Fruit fly (Drosophila melanogaster): ENCODE measurements around the gene Acbp1.
A peak's percentile ranks its signal among the peaks of the same experiment; 100 is the strongest.

Acbp1 gene

dm6 chr2L:8204996-8205567 is 42.8 kb upstream of the Acbp1 start, which contains the start of gene SLC5A11 (continued):
- peak; percentile 8 to 60 for TF ChIP-seq dl (GFP tag; optimal IDR thresholded peaks at IDR 0.05; ENCODE audit: insufficient read depth in 1 of 2, partially characterized antibody in 2 of 2)

- TF ChIP-seq psq (GFP tag; optimal IDR thresholded peaks at IDR 0.05) (no peak), CG32264 (GFP tag; optimal IDR thresholded peaks at IDR 0.05) (no peak), Hnf4 (GFP tag; optimal IDR thresholded peaks at IDR 0.05) (peak; percentile 60)
Observed at dm6 chr2L:8204366-8204765, 42.1 kb upstream of the Acbp1 start.

dm6 chr2L:8203748-8204147 is 41.5 kb upstream of the Acbp1 start:
- TF ChIP-seq N (GFP tag; optimal IDR thresholded peaks at IDR 0.05) = no peak
- TF ChIP-seq HLH106 (tag; optimal IDR thresholded peaks at IDR 0.05) = no peak
- TF ChIP-seq Hnf4 (GFP tag; optimal IDR thresholded peaks at IDR 0.05) = no peak
- TF ChIP-seq tai (GFP tag; optimal IDR thresholded peaks at IDR 0.05) = no peak
- no peak for TF ChIP-seq dsf (GFP tag; optimal IDR thresholded peaks at IDR 0.05; ENCODE audit: borderline replicate concordance)
- TF ChIP-seq h (GFP tag; optimal IDR thresholded peaks at IDR 0.05) = no peak
- TF ChIP-seq Jra (GFP tag; optimal IDR thresholded peaks at IDR 0.05) = no peak
- no peak for TF ChIP-seq br (GFP tag; optimal IDR thresholded peaks at IDR 0.05)
- TF ChIP-seq foxo (GFP tag; optimal IDR thresholded peaks at IDR 0.05) = no peak
- no peak for TF ChIP-seq Vsx2 (GFP tag; optimal IDR thresholded peaks at IDR 0.05; ENCODE audit: partially characterized antibody)
- no peak for TF ChIP-seq ey (GFP tag; optimal IDR thresholded peaks at IDR 0.05)
- TF ChIP-seq fru (GFP tag; optimal IDR thresholded peaks at IDR 0.05) = no peak
- no peak for TF ChIP-seq Dif (GFP tag; optimal IDR thresholded peaks at IDR 0.05; ENCODE audit: partially characterized antibody)
- TF ChIP-seq sv (GFP tag; optimal IDR thresholded peaks at IDR 0.05) = no peak

- TF ChIP-seq br (GFP tag; optimal IDR thresholded peaks at IDR 0.05) (no peak), Hnf4 (GFP tag; optimal IDR thresholded peaks at IDR 0.05) (peak; percentile 10)
Observed at dm6 chr2L:8202569-8202968, 40.3 kb upstream of the Acbp1 start.

- no peak for TF ChIP-seq Rel (GFP tag; optimal IDR thresholded peaks at IDR 0.05)
- no peak for TF ChIP-seq Rel (tag; optimal IDR thresholded peaks at IDR 0.05)
- TF ChIP-seq woc (GFP tag; optimal IDR thresholded peaks at IDR 0.05) = no peak
- no peak for TF ChIP-seq Mio (GFP tag; optimal IDR thresholded peaks at IDR 0.05)
- no peak for TF ChIP-seq dmrt93B (GFP tag; optimal IDR thresholded peaks at IDR 0.05)
- no peak for TF ChIP-seq Myc (optimal IDR thresholded peaks at IDR 0.05)
- TF ChIP-seq Jra (GFP tag; optimal IDR thresholded peaks at IDR 0.05) = peak; percentile 3
- TF ChIP-seq foxo (GFP tag; optimal IDR thresholded peaks at IDR 0.05) = no peak
- TF ChIP-seq usp (GFP tag; optimal IDR thresholded peaks at IDR 0.05) = no peak
- no peak for TF ChIP-seq N (GFP tag; optimal IDR thresholded peaks at IDR 0.05)
- TF ChIP-seq Dfd (GFP tag; optimal IDR thresholded peaks at IDR 0.05) = no peak
- TF ChIP-seq tai (GFP tag; optimal IDR thresholded peaks at IDR 0.05) = no peak
- TF ChIP-seq Hr83 (GFP tag; optimal IDR thresholded peaks at IDR 0.05; ENCODE audit: poor library complexity, severe bottlenecking) = peak; percentile 10
- no peak for TF ChIP-seq lola (GFP tag; optimal IDR thresholded peaks at IDR 0.05)
- peak; percentile 39 for TF ChIP-seq br (GFP tag; optimal IDR thresholded peaks at IDR 0.05)
- no peak for TF ChIP-seq brk (GFP tag; optimal IDR thresholded peaks at IDR 0.05)
- TF ChIP-seq Dif (GFP tag; optimal IDR thresholded peaks at IDR 0.05; ENCODE audit: partially characterized antibody) = no peak
- TF ChIP-seq CrebA (GFP tag; optimal IDR thresholded peaks at IDR 0.05; ENCODE audit: borderline replicate concordance) = no peak
- TF ChIP-seq jim (GFP tag; optimal IDR thresholded peaks at IDR 0.05) = no peak
- TF ChIP-seq dl (GFP tag; optimal IDR thresholded peaks at IDR 0.05; ENCODE audit: insufficient read depth in 1 of 2, partially characterized antibody in 2 of 2) = no peak
- TF ChIP-seq fru (GFP tag; optimal IDR thresholded peaks at IDR 0.05) = no peak
- no peak for TF ChIP-seq Sp1 (GFP tag; optimal IDR thresholded peaks at IDR 0.05)
- TF ChIP-seq ey (GFP tag; optimal IDR thresholded peaks at IDR 0.05) = no peak
- TF ChIP-seq Hnf4 (GFP tag; optimal IDR thresholded peaks at IDR 0.05) = peak; percentile 77
- peak; percentile 12 for TF ChIP-seq sv (GFP tag; optimal IDR thresholded peaks at IDR 0.05)
- TF ChIP-seq h (GFP tag; optimal IDR thresholded peaks at IDR 0.05) = no peak
- no peak for TF ChIP-seq Hr78 (GFP tag; optimal IDR thresholded peaks at IDR 0.05)
- peak; percentile 13 for TF ChIP-seq dsf (GFP tag; optimal IDR thresholded peaks at IDR 0.05; ENCODE audit: borderline replicate concordance)
- TF ChIP-seq CG32264 (GFP tag; optimal IDR thresholded peaks at IDR 0.05) = no peak
- TF ChIP-seq OdsH (GFP tag; optimal IDR thresholded peaks at IDR 0.05) = no peak
- TF ChIP-seq rgr (GFP tag; optimal IDR thresholded peaks at IDR 0.05) = no peak
- no peak for TF ChIP-seq CG9705 (GFP tag; optimal IDR thresholded peaks at IDR 0.05)
- no peak for TF ChIP-seq GATAd (GFP tag; optimal IDR thresholded peaks at IDR 0.05)
- no peak for TF ChIP-seq sage (GFP tag; optimal IDR thresholded peaks at IDR 0.05)
- TF ChIP-seq HLH106 (tag; optimal IDR thresholded peaks at IDR 0.05) = no peak
Observed at dm6 chr2L:8198757-8199156, 36.5 kb upstream of the Acbp1 start, which contains the start of gene PGAP5. PGAP5 (plus strand) TSS chr2L:8198882.

Measured in whole organism, wandering third instar larva.